Worm (Caenorhabditis elegans) whole organism, late embryonic: ENCODE measurements around the gene wrt-10.

ENCODE experiments used
- K02D7.2 ChIP-seq: sonication (generic microtip); optimal IDR thresholded peaks from 2 replicates; lab custom pipeline; 2017; ENCODE audit warnings: mild to moderate bottlenecking, missing genetic modification characterization, missing compliant biosample characterization
- T23F11.4 ChIP-seq: fragments of 200-800 bp; sonication (Bioruptor generic); optimal IDR thresholded peaks from 2 replicates; lab custom pipeline; 2018; ENCODE audit warnings: mild to moderate bottlenecking, missing genetic modification characterization, missing compliant biosample characterization
- Y22D7AL.16 ChIP-seq: sonication (generic microtip); optimal IDR thresholded peaks from 2 replicates; lab custom pipeline; 2016; ENCODE audit warnings: missing genetic modification characterization, missing compliant biosample characterization
- ahr-1 ChIP-seq: sonication (generic microtip); optimal IDR thresholded peaks from 2 replicates; lab custom pipeline; 2016; ENCODE audit warnings: missing genetic modification characterization, missing compliant biosample characterization
- ama-1 ChIP-seq: fragments of 150-350 bp; optimal IDR thresholded peaks from 2 replicates; lab custom pipeline; 2014
- ceh-14 ChIP-seq: sonication (generic microtip); optimal IDR thresholded peaks from 2 replicates; lab custom pipeline; 2016; ENCODE audit warnings: missing genotype, missing genetic modification characterization, missing compliant biosample characterization
- ceh-18 ChIP-seq: sonication (generic microtip); optimal IDR thresholded peaks from 2 replicates; lab custom pipeline; 2016; ENCODE audit warnings: missing genetic modification characterization, missing compliant biosample characterization
- ceh-22 ChIP-seq: sonication (generic microtip); optimal IDR thresholded peaks from 2 replicates; lab custom pipeline; 2017; ENCODE audit warnings: missing biosample characterization, missing genetic modification characterization
- ceh-24 ChIP-seq: sonication (generic microtip); optimal IDR thresholded peaks from 2 replicates; lab custom pipeline; 2016; ENCODE audit warnings: mild to moderate bottlenecking, missing genetic modification characterization, missing compliant biosample characterization
- ceh-30 ChIP-seq: fragments of 150-350 bp; optimal IDR thresholded peaks from 2 replicates; lab custom pipeline; 2014; ENCODE audit warnings: missing biosample characterization, missing genetic modification characterization
- ceh-45 ChIP-seq: fragments of 200-800 bp; sonication (Bioruptor generic); IDR thresholded peaks from 2 replicates; pipeline ENCODE4 v1.3.6; 2022; ENCODE audit warnings: missing genetic modification reagents, missing genetic modification characterization, missing compliant biosample characterization
- dve-1 ChIP-seq: sonication (generic microtip); optimal IDR thresholded peaks from 2 replicates; lab custom pipeline; 2017; ENCODE audit warnings: antibody characterized with exemption, mild to moderate bottlenecking, missing genetic modification characterization, missing compliant biosample characterization
- elt-2 ChIP-seq: sonication (generic microtip); optimal IDR thresholded peaks from 2 replicates; lab custom pipeline; 2016; ENCODE audit warnings: missing genetic modification reagents, missing genetic modification characterization, missing compliant biosample characterization
- elt-4 ChIP-seq: sonication (generic microtip); optimal IDR thresholded peaks from 2 replicates; lab custom pipeline; 2016; ENCODE audit warnings: missing genetic modification characterization, missing compliant biosample characterization
- eyg-1 ChIP-seq: sonication (generic microtip); optimal IDR thresholded peaks from 2 replicates; lab custom pipeline; 2016; ENCODE audit warnings: missing genotype, missing genetic modification characterization, missing compliant biosample characterization
- fkh-6 ChIP-seq: sonication (generic microtip); optimal IDR thresholded peaks from 2 replicates; lab custom pipeline; 2016; ENCODE audit warnings: missing genetic modification characterization, missing compliant biosample characterization
- lim-6 ChIP-seq: sonication (generic microtip); optimal IDR thresholded peaks from 2 replicates; lab custom pipeline; 2016; ENCODE audit warnings: missing genetic modification characterization, missing compliant biosample characterization
- mec-3 ChIP-seq: sonication (generic microtip); optimal IDR thresholded peaks from 2 replicates; lab custom pipeline; 2016; ENCODE audit warnings: borderline replicate concordance, missing genetic modification characterization, missing compliant biosample characterization
- odd-2 ChIP-seq: sonication (generic microtip); optimal IDR thresholded peaks from 2 replicates; lab custom pipeline; 2017; ENCODE audit warnings: antibody characterized with exemption, mild to moderate bottlenecking, missing genetic modification characterization, missing compliant biosample characterization
- pax-1 ChIP-seq: fragments of 150-350 bp; optimal IDR thresholded peaks from 2 replicates; lab custom pipeline; 2014; ENCODE audit warnings: missing biosample characterization, missing genetic modification characterization
- pha-2 ChIP-seq: sonication (generic microtip); optimal IDR thresholded peaks from 2 replicates; lab custom pipeline; 2017; ENCODE audit warnings: mild to moderate bottlenecking, missing genetic modification characterization, missing compliant biosample characterization
- ref-2 ChIP-seq: sonication (generic microtip); optimal IDR thresholded peaks from 2 replicates; lab custom pipeline; 2016; ENCODE audit warnings: missing genetic modification characterization, missing compliant biosample characterization
- rnt-1 ChIP-seq: sonication (generic microtip); optimal IDR thresholded peaks from 2 replicates; lab custom pipeline; 2016; ENCODE audit warnings: missing genetic modification characterization, missing compliant biosample characterization
- sox-2 ChIP-seq: fragments of 200-800 bp; sonication (Bioruptor generic); IDR thresholded peaks from 2 replicates; pipeline ENCODE4 v1.3.6; 2022; ENCODE audit warnings: missing genetic modification reagents, missing genetic modification characterization, missing compliant biosample characterization
- tbx-2 ChIP-seq: sonication (generic microtip); optimal IDR thresholded peaks from 2 replicates; lab custom pipeline; 2016; ENCODE audit warnings: missing genetic modification characterization, missing compliant biosample characterization
- ttx-3 ChIP-seq: sonication (generic microtip); optimal IDR thresholded peaks from 2 replicates; lab custom pipeline; 2016; ENCODE audit warnings: missing genetic modification reagents, missing genetic modification characterization, missing compliant biosample characterization

The wrt-10 gene

DNA sequence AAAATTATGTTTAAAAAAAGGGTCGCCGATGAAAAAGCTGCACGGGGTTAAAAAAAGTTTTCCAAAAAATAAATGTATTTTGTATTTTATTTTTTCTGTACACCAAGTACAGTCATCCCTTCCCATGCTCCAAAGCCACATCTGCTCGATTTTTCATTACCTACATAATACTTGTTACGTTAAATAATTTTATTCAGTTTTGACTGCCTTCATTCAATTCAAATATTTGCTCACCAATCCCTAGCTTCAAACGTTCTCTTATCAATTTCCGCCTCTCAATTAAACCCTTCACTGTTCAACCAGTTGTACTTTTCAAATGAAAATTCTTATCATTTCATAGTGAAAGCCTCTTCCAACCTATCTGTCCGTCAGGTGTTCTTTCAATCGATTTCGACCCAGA is 40.2 kb downstream of the wrt-10 start, which contains the start of gene R10H1.1:
R10H1.1 (plus strand) TSS at position 301 of the 400 bp plus-strand sequence.
- TF ChIP-seq ceh-22 (tag; lab: Kevin White, UChicago) (no peak), fkh-6 (tag; lab: Kevin White, UChicago) (no peak), ceh-14 (tag; lab: Kevin White, UChicago) (no peak), Y22D7AL.16 (tag; lab: Kevin White, UChicago) (no peak), tbx-2 (no peak), odd-2 (tag; lab: Kevin White, UChicago) (no peak), sox-2 (GFP tag; lab: Robert Waterston, UW) (no peak), T23F11.4 (GFP tag; lab: Kevin White, UChicago) (no peak), ceh-18 (tag; lab: Kevin White, UChicago) (no peak), ceh-45 (GFP tag; lab: Robert Waterston, UW) (no peak), dve-1 (no peak), mec-3 (tag; lab: Kevin White, UChicago) (no peak), K02D7.2 (tag; lab: Kevin White, UChicago) (no peak), rnt-1 (tag; lab: Kevin White, UChicago) (no peak), ahr-1 (tag; lab: Kevin White, UChicago) (no peak), lim-6 (tag; lab: Kevin White, UChicago) (no peak), pax-1 (tag; lab: Kevin White, UChicago) (no peak), elt-4 (tag; lab: Kevin White, UChicago) (no peak), ama-1 (lab: Kevin White, UChicago) (no peak), ttx-3 (no peak)

- TF ChIP-seq ref-2 (tag; lab: Kevin White, UChicago) (no peak), eyg-1 (tag; lab: Kevin White, UChicago) (no peak)
Measured at ce11 chrII:7493599-7493998, 40.8 kb downstream of the wrt-10 start, which contains the start of gene nas-23. Gene nas-23, minus strand, starts transcription at chrII:7493699.

- no peak for TF ChIP-seq ceh-24 (tag; lab: Kevin White, UChicago)
- no peak for TF ChIP-seq pha-2
- TF ChIP-seq ceh-30 (tag; lab: Kevin White, UChicago): no peak
- TF ChIP-seq elt-2 (tag; lab: Kevin White, UChicago): no peak
- TF ChIP-seq, all 69 proteins: peak for 0
Measured at ce11 chrII:7489605-7490004, 44.8 kb downstream of the wrt-10 start, which contains the start of gene D1022.9. Gene D1022.9, minus strand, starts transcription at chrII:7489705.
